Worm (Caenorhabditis elegans) whole organism, L4/young adult: ENCODE data around the gene wbp-2.

Experiments used
- W03F9.2 ChIP-seq: fragments of 150-350 bp; optimal IDR thresholded peaks from 2 replicates; lab custom pipeline; 2014; ENCODE audit warnings: missing biosample characterization, missing genetic modification characterization
- dao-5 ChIP-seq: sonication (generic microtip); optimal IDR thresholded peaks from 2 replicates; lab custom pipeline; 2016; ENCODE audit warnings: missing genotype, missing genetic modification characterization, moderate library complexity, missing compliant biosample characterization
- him-1 ChIP-seq: sonication (generic microtip); optimal IDR thresholded peaks from 2 replicates; lab custom pipeline; 2016; ENCODE audit warnings: missing genotype, missing genetic modification reagents, missing genetic modification characterization, missing compliant biosample characterization

DNA sequence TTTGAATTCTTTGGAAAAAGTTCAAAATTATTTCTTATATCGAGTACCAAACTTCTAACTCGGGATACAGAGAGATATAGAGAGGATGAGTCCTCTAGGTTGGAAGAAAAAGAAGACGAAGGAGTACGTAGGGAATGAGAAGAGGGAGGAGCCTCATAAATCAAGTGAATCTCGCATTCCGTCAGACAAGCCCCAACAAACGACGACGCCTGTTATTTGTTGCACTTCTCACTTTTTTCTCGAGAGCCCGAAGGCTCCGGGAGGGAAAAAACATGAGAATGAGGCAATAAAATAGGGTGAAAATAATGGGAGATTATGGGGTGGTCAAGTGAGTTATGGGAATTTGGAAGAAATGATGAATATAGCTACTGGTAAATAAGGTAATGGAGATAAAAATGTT, 29.9 kb upstream of the wbp-2 start:
- TF ChIP-seq him-1 (tag; lab: Kevin White, UChicago), result no peak
- no peak for TF ChIP-seq dao-5 (tag; lab: Kevin White, UChicago)
- no peak for TF ChIP-seq W03F9.2 (tag; lab: Kevin White, UChicago)
